Fruit fly (Drosophila melanogaster) whole organism, embryonic: ENCODE results near the gene p24-1.

ENCODE experiments used
- B-H2 ChIP-seq: fragments of 200-800 bp; sonication (Bioruptor generic); optimal IDR thresholded peaks from 2 replicates; lab custom pipeline; 2018; ENCODE audit warnings: missing biosample characterization, mild to moderate bottlenecking, missing genetic modification characterization
- CG10321 ChIP-seq: fragments of 200-800 bp; sonication (Bioruptor generic); IDR thresholded peaks from 2 replicates; pipeline ENCODE4 v1.3.6; 2022; ENCODE audit warnings: missing biosample characterization, missing genetic modification characterization
- CG13287 ChIP-seq: fragments of 200-800 bp; sonication (Bioruptor generic); IDR thresholded peaks from 2 replicates; pipeline ENCODE4 v1.3.6; 2022; ENCODE audit warnings: missing biosample characterization, missing genetic modification characterization; ENCODE audit not compliant: partially characterized antibody
- CG13624 ChIP-seq: fragments of 200-800 bp; sonication (Bioruptor generic); optimal IDR thresholded peaks from 2 replicates; lab custom pipeline; 2016; ENCODE audit warnings: missing biosample characterization, missing genetic modification characterization
- CG13894 ChIP-seq: fragments of 200-800 bp; sonication (Bioruptor generic); optimal IDR thresholded peaks from 3 replicates; lab custom pipeline; 2018; ENCODE audit warnings: missing biosample characterization, mild to moderate bottlenecking, missing genetic modification characterization, moderate library complexity
- CG14441 ChIP-seq: fragments of 200-800 bp; sonication (Bioruptor generic); IDR thresholded peaks from 2 replicates; pipeline ENCODE4 v1.3.6; 2022; ENCODE audit warnings: missing biosample characterization, missing genetic modification characterization
- CG15479 ChIP-seq: fragments of 200-800 bp; sonication (Bioruptor generic); optimal IDR thresholded peaks from 3 replicates; lab custom pipeline; 2019; ENCODE audit warnings: missing biosample characterization, mild to moderate bottlenecking, missing genetic modification characterization, moderate library complexity
- CG1602 ChIP-seq: fragments of 200-800 bp; sonication (Bioruptor generic); optimal IDR thresholded peaks from 3 replicates; lab custom pipeline; 2016; ENCODE audit warnings: missing biosample characterization, missing genetic modification characterization
- CG1832 ChIP-seq: fragments of 200-800 bp; sonication (Bioruptor generic); optimal IDR thresholded peaks from 2 replicates; lab custom pipeline; 2017; ENCODE audit warnings: missing biosample characterization, mild to moderate bottlenecking, missing genetic modification characterization, inconsistent platforms
- CG2712 ChIP-seq: fragments of 200-800 bp; optimal IDR thresholded peaks from 3 replicates; lab custom pipeline; 2019; ENCODE audit warnings: missing biosample characterization, mild to moderate bottlenecking, missing genetic modification characterization, moderate library complexity
- CG31365 ChIP-seq: fragments of 200-800 bp; sonication (Bioruptor generic); optimal IDR thresholded peaks from 2 replicates; lab custom pipeline; 2018; ENCODE audit warnings: missing biosample characterization, mild to moderate bottlenecking, missing genetic modification characterization
- CG4360 ChIP-seq: fragments of 200-800 bp; sonication (Bioruptor generic); IDR thresholded peaks from 2 replicates; pipeline ENCODE4 v1.3.6; 2022; ENCODE audit warnings: missing biosample characterization, missing genetic modification characterization
- CG4617 ChIP-seq: fragments of 200-800 bp; sonication (Bioruptor generic); optimal IDR thresholded peaks from 3 replicates; lab custom pipeline; 2016; ENCODE audit warnings: missing biosample characterization, missing genetic modification characterization, borderline replicate concordance
- CG6175 ChIP-seq: fragments of 200-800 bp; sonication (Bioruptor generic); IDR thresholded peaks from 3 replicates; pipeline ENCODE4 v1.3.6; 2022; ENCODE audit warnings: missing biosample characterization, missing genetic modification characterization
- CG6689 ChIP-seq: fragments of 200-800 bp; sonication (Bioruptor generic); IDR thresholded peaks from 2 replicates; pipeline ENCODE4 v1.3.6; 2022; ENCODE audit warnings: missing biosample characterization, missing genetic modification characterization
- CG6765 ChIP-seq: fragments of 200-800 bp; sonication (Bioruptor generic); optimal IDR thresholded peaks from 3 replicates; lab custom pipeline; 2017; ENCODE audit warnings: missing biosample characterization, mild to moderate bottlenecking, missing genetic modification characterization
- CG9817 ChIP-seq: fragments of 200-800 bp; sonication (Bioruptor generic); optimal IDR thresholded peaks from 2 replicates; lab custom pipeline; 2018; ENCODE audit warnings: missing biosample characterization, mild to moderate bottlenecking, missing genetic modification characterization, moderate library complexity
- CoRest ChIP-seq: fragments of 200-800 bp; sonication (Bioruptor generic); optimal IDR thresholded peaks from 3 replicates; lab custom pipeline; 2018; ENCODE audit warnings: missing biosample characterization, mild to moderate bottlenecking, missing genetic modification characterization, moderate library complexity
- Dll ChIP-seq: fragments of 200-800 bp; sonication (Bioruptor generic); IDR thresholded peaks from 4 replicates; pipeline ENCODE4 v1.3.6; 2022; ENCODE audit warnings: missing biosample characterization, missing genetic modification characterization; ENCODE audit not compliant: partially characterized antibody
- E2f2 ChIP-seq: fragments of 200-800 bp; sonication (Bioruptor generic); IDR thresholded peaks from 2 replicates; pipeline ENCODE4 v1.3.6; 2022; ENCODE audit warnings: missing biosample characterization, missing genetic modification characterization
- Fer1 ChIP-seq: fragments of 200-800 bp; sonication (Bioruptor generic); optimal IDR thresholded peaks from 2 replicates; lab custom pipeline; 2017; ENCODE audit warnings: missing biosample characterization, mild to moderate bottlenecking, missing genetic modification characterization
- Fer3 ChIP-seq: fragments of 200-800 bp; sonication (Bioruptor generic); optimal IDR thresholded peaks from 2 replicates; lab custom pipeline; 2018; ENCODE audit warnings: missing biosample characterization, mild to moderate bottlenecking, missing genetic modification characterization, moderate library complexity
- H15 ChIP-seq: fragments of 200-800 bp; sonication (Bioruptor generic); IDR thresholded peaks from 3 replicates; pipeline ENCODE4 v1.3.6; 2022; ENCODE audit warnings: missing biosample characterization, missing genetic modification characterization
- HLH3B ChIP-seq: fragments of 200-800 bp; sonication (Bioruptor generic); IDR thresholded peaks from 2 replicates; pipeline ENCODE4 v1.3.6; 2022; ENCODE audit warnings: missing biosample characterization, missing genetic modification characterization
- HLH4C ChIP-seq: fragments of 200-800 bp; sonication (Bioruptor generic); IDR thresholded peaks from 3 replicates; pipeline ENCODE4 v1.3.6; 2022; ENCODE audit warnings: missing biosample characterization, missing genetic modification characterization; ENCODE audit not compliant: partially characterized antibody
- Hmx ChIP-seq: fragments of 200-800 bp; sonication (Bioruptor generic); optimal IDR thresholded peaks from 2 replicates; lab custom pipeline; 2016; ENCODE audit warnings: missing biosample characterization, missing genetic modification characterization
- Mrtf ChIP-seq: fragments of 200-800 bp; sonication (Bioruptor generic); IDR thresholded peaks from 3 replicates; pipeline ENCODE4 v1.3.6; 2022; ENCODE audit warnings: missing biosample characterization, missing genetic modification characterization
- NC2β ChIP-seq: fragments of 200-800 bp; sonication (Bioruptor generic); optimal IDR thresholded peaks from 2 replicates; lab custom pipeline; 2016; ENCODE audit warnings: missing biosample characterization, missing genetic modification characterization
- Rx ChIP-seq: fragments of 200-800 bp; sonication (Bioruptor generic); IDR thresholded peaks from 2 replicates; pipeline ENCODE4 v1.3.6; 2022; ENCODE audit warnings: missing biosample characterization, missing genetic modification characterization
- Xrp1 ChIP-seq: fragments of 200-800 bp; sonication (Bioruptor generic); IDR thresholded peaks from 2 replicates; pipeline ENCODE4 v1.3.6; 2022; ENCODE audit warnings: missing biosample characterization, missing genetic modification characterization
- ab ChIP-seq: fragments of 200-800 bp; sonication (Bioruptor generic); optimal IDR thresholded peaks from 2 replicates; lab custom pipeline; 2016; ENCODE audit warnings: missing biosample characterization, missing genetic modification characterization
- az2 ChIP-seq: fragments of 200-800 bp; sonication (Bioruptor generic); optimal IDR thresholded peaks from 3 replicates; lab custom pipeline; 2016; ENCODE audit warnings: missing biosample characterization, missing genetic modification characterization
- dimm ChIP-seq: fragments of 200-800 bp; sonication (Bioruptor generic); IDR thresholded peaks from 2 replicates; pipeline ENCODE4 v1.3.6; 2022; ENCODE audit warnings: missing biosample characterization, missing genetic modification characterization
- disco-r ChIP-seq: fragments of 200-800 bp; sonication (Bioruptor generic); optimal IDR thresholded peaks from 2 replicates; lab custom pipeline; 2016; ENCODE audit warnings: missing biosample characterization, missing genetic modification characterization
- fd64A ChIP-seq: fragments of 200-800 bp; sonication (Bioruptor generic); optimal IDR thresholded peaks from 3 replicates; lab custom pipeline; 2018; ENCODE audit warnings: missing biosample characterization, mild to moderate bottlenecking, missing genetic modification characterization
- ind ChIP-seq: fragments of 200-800 bp; sonication (Bioruptor generic); optimal IDR thresholded peaks from 3 replicates; lab custom pipeline; 2016; ENCODE audit warnings: missing biosample characterization, missing genetic modification characterization
- kni ChIP-seq: fragments of 200-800 bp; sonication (Bioruptor generic); optimal IDR thresholded peaks from 3 replicates; lab custom pipeline; 2017; ENCODE audit warnings: mild to moderate bottlenecking, missing biosample characterization, missing genetic modification reagents, missing genetic modification characterization
- mld ChIP-seq: fragments of 200-800 bp; sonication (Bioruptor generic); IDR thresholded peaks from 3 replicates; pipeline ENCODE4 v1.3.6; 2022; ENCODE audit warnings: missing biosample characterization, missing genetic modification characterization; ENCODE audit not compliant: partially characterized antibody
- nerfin-1 ChIP-seq: fragments of 200-800 bp; sonication (Bioruptor generic); optimal IDR thresholded peaks from 3 replicates; lab custom pipeline; 2019; ENCODE audit warnings: missing biosample characterization, mild to moderate bottlenecking, missing genetic modification characterization, moderate library complexity
- nerfin-2 ChIP-seq: fragments of 200-800 bp; sonication (Bioruptor generic); IDR thresholded peaks from 2 replicates; pipeline ENCODE4 v1.3.6; 2022; ENCODE audit warnings: missing biosample characterization, missing genetic modification characterization; ENCODE audit not compliant: partially characterized antibody
- peb ChIP-seq: fragments of 200-800 bp; sonication (Bioruptor generic); IDR thresholded peaks from 2 replicates; pipeline ENCODE4 v1.3.6; 2022; ENCODE audit warnings: missing biosample characterization, missing genetic modification characterization
- prd ChIP-seq, 3 experiments: fragments of >200 bp in 2 of 3; fragments of 200-800 bp in 1 of 3; sonication (Bioruptor generic) in 1 of 3; optimal IDR thresholded peaks in 2 of 3; IDR thresholded peaks in 1 of 3; 2 replicates in 2 of 3; 3 replicates in 1 of 3; pipeline versions ENCODE4 v1.3.6 to Lab custom; 2017 to 2022; ENCODE audit warnings: missing biosample characterization in 1 of 3, missing genetic modification characterization in 1 of 3
- rib ChIP-seq: fragments of 200-800 bp; sonication (Bioruptor generic); IDR thresholded peaks from 2 replicates; pipeline ENCODE4 v1.3.6; 2022; ENCODE audit warnings: missing biosample characterization, missing genetic modification characterization
- salm ChIP-seq: fragments of 200-800 bp; sonication (Bioruptor generic); optimal IDR thresholded peaks from 2 replicates; lab custom pipeline; 2018; ENCODE audit warnings: missing biosample characterization, mild to moderate bottlenecking, missing genetic modification characterization
- stwl ChIP-seq: fragments of 200-800 bp; sonication (Bioruptor generic); optimal IDR thresholded peaks from 3 replicates; lab custom pipeline; 2018; ENCODE audit warnings: missing biosample characterization, mild to moderate bottlenecking, missing genetic modification characterization, moderate library complexity
- tap ChIP-seq: fragments of 200-800 bp; optimal IDR thresholded peaks from 3 replicates; lab custom pipeline; 2019; ENCODE audit warnings: missing biosample characterization, mild to moderate bottlenecking, missing genetic modification characterization, moderate library complexity
- trh ChIP-seq: fragments of 200-800 bp; sonication (Bioruptor generic); optimal IDR thresholded peaks from 2 replicates; lab custom pipeline; 2016; ENCODE audit warnings: missing biosample characterization, missing genetic modification characterization
- vnd ChIP-seq: fragments of 200-800 bp; sonication (Bioruptor generic); IDR thresholded peaks from 3 replicates; pipeline ENCODE4 v1.3.6; 2022; ENCODE audit warnings: missing biosample characterization, missing genetic modification characterization; ENCODE audit not compliant: partially characterized antibody
- vvl ChIP-seq: fragments of 200-800 bp; sonication (Bioruptor generic); IDR thresholded peaks from 2 replicates; pipeline ENCODE4 v1.3.6; 2022; ENCODE audit warnings: missing biosample characterization, missing genetic modification characterization
- wdn ChIP-seq: fragments of 200-800 bp; sonication (Bioruptor generic); IDR thresholded peaks from 2 replicates; pipeline ENCODE4 v1.3.6; 2022; ENCODE audit warnings: missing biosample characterization, missing genetic modification characterization

p24-1 gene

dm6 chrX:11852310-11852709 lies at the start of gene p24-1 (continued):
- TF ChIP-seq CG31365 (tag; lab: Kevin White, UChicago) (no peak), Xrp1 (peak; percentile 35; the same call in 1 of the 2 replicates), Dll (GFP tag; lab: Robert Waterston, UW) (peak; percentile 83), salm (tag; lab: Kevin White, UChicago) (no peak), CG6689 (GFP tag; lab: Robert Waterston, UW) (no peak), Mrtf (peak; percentile 36; the same call in 1 of the 3 replicates), disco-r (GFP tag; lab: Kevin White, UChicago) (peak; percentile 11), Hmx (GFP tag; lab: Kevin White, UChicago) (no peak), vvl (GFP tag; lab: Robert Waterston, UW) (peak; percentile 64), CG1602 (GFP tag; lab: Kevin White, UChicago) (peak; percentile 13), CG6175 (no peak; the same call in 2 of the 3 replicates), B-H2 (GFP tag; lab: Kevin White, UChicago) (peak; percentile 70), peb (GFP tag; lab: Robert Waterston, UW) (no peak), nerfin-2 (GFP tag; lab: Robert Waterston, UW) (peak; percentile 69), Rx (GFP tag; lab: Robert Waterston, UW) (no peak), az2 (peak; percentile 9), HLH3B (GFP tag; lab: Robert Waterston, UW) (no peak), CG13287 (GFP tag; lab: Robert Waterston, UW) (peak; percentile 91), Fer3 (tag; lab: Kevin White, UChicago) (peak; percentile 12), mld (peak; percentile 81), CG13624 (GFP tag; lab: Kevin White, UChicago) (peak; percentile 70), CG4617 (GFP tag; lab: Kevin White, UChicago) (peak; percentile 54), ind (GFP tag; lab: Kevin White, UChicago) (peak; percentile 37), dimm (GFP tag; lab: Robert Waterston, UW) (no peak), fd64A (GFP tag; lab: Kevin White, UChicago) (no peak), CG13894 (tag; lab: Kevin White, UChicago) (peak; percentile 71), ab (GFP tag; lab: Kevin White, UChicago) (no peak), E2f2 (GFP tag; lab: Robert Waterston, UW) (peak; percentile 94), CG2712 (tag; lab: Kevin White, UChicago) (peak; percentile 46), CG4360 (GFP tag; lab: Robert Waterston, UW) (no peak), NC2β (GFP tag; lab: Kevin White, UChicago) (no peak), nerfin-1 (tag; lab: Kevin White, UChicago) (peak; percentile 4), stwl (tag; lab: Kevin White, UChicago) (peak; percentile 85), CG9817 (tag; lab: Kevin White, UChicago) (peak; percentile 51), trh (GFP tag; lab: Kevin White, UChicago) (no peak), prd (optimal IDR thresholded peaks at IDR 0.05; lab: Kevin White, UChicago) (no peak), prd (GFP tag; IDR thresholded peaks at IDR 0.05; lab: Robert Waterston, UW) (peak; percentile 5; the same call in 1 of the 3 replicates), tap (tag; lab: Kevin White, UChicago) (peak; percentile 12), CG14441 (GFP tag; lab: Robert Waterston, UW) (no peak), CG6765 (GFP tag; lab: Kevin White, UChicago) (peak; percentile 14), CG1832 (no peak), CoRest (peak; percentile 16), HLH4C (GFP tag; lab: Robert Waterston, UW) (peak; percentile 83), vnd (GFP tag; lab: Robert Waterston, UW) (peak; percentile 71), H15 (GFP tag; lab: Robert Waterston, UW) (peak; percentile 13; the same call in 1 of the 3 replicates), CG10321 (no peak), Fer1 (GFP tag; lab: Kevin White, UChicago) (peak; percentile 53), kni (GFP tag; lab: Kevin White, UChicago) (no peak), wdn (0 out of 2 replicates have a peak, but pooled peaks have one; percentile 32), CG15479 (GFP tag; lab: Kevin White, UChicago) (no peak), rib (GFP tag; lab: Robert Waterston, UW) (no peak)
